Fruit fly (Drosophila melanogaster) whole organism, embryonic: ENCODE measurements around the gene CG14252.

ENCODE experiments used
- BEAF-32 ChIP-seq: fragments of 200-800 bp; sonication (Bioruptor generic); optimal IDR thresholded peaks from 3 replicates; lab custom pipeline; 2017; ENCODE audit warnings: missing biosample characterization, missing genetic modification characterization, mild to moderate bottlenecking, moderate library complexity, missing genetic modification reagents
- CG10654 ChIP-seq: fragments of 200-800 bp; sonication (Bioruptor generic); optimal IDR thresholded peaks from 2 replicates; lab custom pipeline; 2016; ENCODE audit warnings: missing biosample characterization, missing genetic modification characterization
- CG10959 ChIP-seq: fragments of 200-800 bp; sonication (Bioruptor generic); IDR thresholded peaks from 2 replicates; pipeline ENCODE4 v1.3.6; 2022; ENCODE audit warnings: missing biosample characterization, missing genetic modification characterization
- CG11695 ChIP-seq: fragments of 200-800 bp; sonication (Bioruptor generic); IDR thresholded peaks from 3 replicates; pipeline ENCODE4 v1.3.6; 2022; ENCODE audit warnings: missing biosample characterization, missing genetic modification characterization
- CG12104 ChIP-seq: fragments of 200-800 bp; sonication (Bioruptor generic); optimal IDR thresholded peaks from 3 replicates; lab custom pipeline; 2016; ENCODE audit warnings: missing biosample characterization, missing genetic modification characterization
- CG12219 ChIP-seq: fragments of 200-800 bp; sonication (Bioruptor generic); optimal IDR thresholded peaks from 3 replicates; lab custom pipeline; 2018; ENCODE audit warnings: missing biosample characterization, mild to moderate bottlenecking, missing genetic modification characterization
- CG13296 ChIP-seq: fragments of 200-800 bp; sonication (Bioruptor generic); optimal IDR thresholded peaks from 3 replicates; lab custom pipeline; 2018; ENCODE audit warnings: missing biosample characterization, mild to moderate bottlenecking, missing genetic modification characterization
- CG13775 ChIP-seq: fragments of 200-800 bp; sonication (Bioruptor generic); optimal IDR thresholded peaks from 3 replicates; lab custom pipeline; 2017; ENCODE audit warnings: missing biosample characterization, mild to moderate bottlenecking, missing genetic modification characterization
- CG15479 ChIP-seq: fragments of 200-800 bp; sonication (Bioruptor generic); optimal IDR thresholded peaks from 3 replicates; lab custom pipeline; 2019; ENCODE audit warnings: missing biosample characterization, mild to moderate bottlenecking, missing genetic modification characterization, moderate library complexity
- CG16779 ChIP-seq: fragments of 200-800 bp; sonication (Bioruptor generic); IDR thresholded peaks from 2 replicates; pipeline ENCODE4 v1.3.6; 2022; ENCODE audit warnings: missing biosample characterization, missing genetic modification characterization
- CG17385 ChIP-seq: fragments of 200-800 bp; sonication (Bioruptor generic); optimal IDR thresholded peaks from 3 replicates; lab custom pipeline; 2018; ENCODE audit warnings: missing biosample characterization, mild to moderate bottlenecking, missing genetic modification characterization
- CG32772 ChIP-seq: fragments of 200-800 bp; sonication (Bioruptor generic); IDR thresholded peaks from 2 replicates; pipeline ENCODE4 v1.3.6; 2022; ENCODE audit warnings: missing biosample characterization, missing genetic modification characterization
- CG3281 ChIP-seq: fragments of 200-800 bp; sonication (Bioruptor generic); optimal IDR thresholded peaks from 3 replicates; lab custom pipeline; 2017; ENCODE audit warnings: missing biosample characterization, mild to moderate bottlenecking, missing genetic modification characterization
- CG3838 ChIP-seq: fragments of 200-800 bp; sonication (Bioruptor generic); optimal IDR thresholded peaks from 3 replicates; lab custom pipeline; 2016; ENCODE audit warnings: missing biosample characterization, missing genetic modification characterization
- CG6683 ChIP-seq: fragments of 200-800 bp; sonication (Bioruptor generic); optimal IDR thresholded peaks from 2 replicates; lab custom pipeline; 2017; ENCODE audit warnings: missing biosample characterization, mild to moderate bottlenecking, missing genetic modification characterization, missing genetic modification reagents
- CG7839 ChIP-seq: fragments of 200-800 bp; sonication (Bioruptor generic); optimal IDR thresholded peaks from 3 replicates; lab custom pipeline; 2018; ENCODE audit warnings: missing biosample characterization, mild to moderate bottlenecking, missing genetic modification characterization, moderate library complexity
- CG9932 ChIP-seq: fragments of 200-800 bp; sonication (Bioruptor generic); IDR thresholded peaks from 2 replicates; pipeline ENCODE4 v1.3.6; 2022; ENCODE audit warnings: missing biosample characterization, missing genetic modification characterization
- Chrac-16 ChIP-seq: fragments of 200-800 bp; sonication (Bioruptor generic); optimal IDR thresholded peaks from 3 replicates; lab custom pipeline; 2016; ENCODE audit warnings: missing biosample characterization, missing genetic modification characterization
- Deaf1 ChIP-seq: fragments of 200-800 bp; optimal IDR thresholded peaks from 3 replicates; lab custom pipeline; 2019; ENCODE audit warnings: missing biosample characterization, mild to moderate bottlenecking, missing genetic modification characterization, moderate library complexity
- Doc2 ChIP-seq: fragments of 200-800 bp; sonication (Bioruptor generic); IDR thresholded peaks from 2 replicates; pipeline ENCODE4 v1.3.6; 2022; ENCODE audit warnings: missing biosample characterization, missing genetic modification characterization
- Doc3 ChIP-seq: fragments of 200-800 bp; sonication (Bioruptor generic); IDR thresholded peaks from 3 replicates; pipeline ENCODE4 v1.3.6; 2022; ENCODE audit warnings: missing biosample characterization, missing genetic modification characterization; ENCODE audit not compliant: partially characterized antibody
- Elba2 ChIP-seq: fragments of 200-800 bp; sonication (Bioruptor generic); optimal IDR thresholded peaks from 3 replicates; lab custom pipeline; 2016; ENCODE audit warnings: missing biosample characterization, missing genetic modification characterization
- GATAe ChIP-seq: fragments of 200-800 bp; sonication (Bioruptor generic); conservative IDR thresholded peaks from 2 replicates; pipeline ENCODE4 v1.3.6; 2022; ENCODE audit warnings: missing biosample characterization, missing genetic modification characterization
- HHEX ChIP-seq: fragments of 200-800 bp; sonication (Bioruptor generic); optimal IDR thresholded peaks from 3 replicates; lab custom pipeline; 2017; ENCODE audit warnings: missing biosample characterization, mild to moderate bottlenecking, missing genetic modification characterization, missing genetic modification reagents
- Hand ChIP-seq: fragments of 200-800 bp; sonication (Bioruptor generic); optimal IDR thresholded peaks from 2 replicates; lab custom pipeline; 2017; ENCODE audit warnings: mild to moderate bottlenecking, missing biosample characterization, missing genetic modification reagents, missing genetic modification characterization
- Spps ChIP-seq: fragments of 200-800 bp; sonication (Bioruptor generic); optimal IDR thresholded peaks from 2 replicates; lab custom pipeline; 2018; ENCODE audit warnings: missing biosample characterization, mild to moderate bottlenecking, missing genetic modification characterization
- cg ChIP-seq: fragments of 200-800 bp; sonication (Bioruptor generic); optimal IDR thresholded peaks from 3 replicates; lab custom pipeline; 2019; ENCODE audit warnings: missing biosample characterization, mild to moderate bottlenecking, missing genetic modification characterization, moderate library complexity
- chif ChIP-seq, 2 experiments: fragments of 200-800 bp; sonication (Bioruptor generic); optimal IDR thresholded peaks; 3 replicates each; lab custom pipeline; 2016; ENCODE audit warnings: missing biosample characterization in 2 of 2, missing genetic modification characterization in 2 of 2
- chm ChIP-seq: fragments of 200-800 bp; sonication (Bioruptor generic); IDR thresholded peaks from 2 replicates; pipeline ENCODE4 v1.3.6; 2022; ENCODE audit warnings: missing biosample characterization, missing genetic modification characterization
- fd102C ChIP-seq: fragments of 200-800 bp; sonication (Bioruptor generic); optimal IDR thresholded peaks from 2 replicates; lab custom pipeline; 2018; ENCODE audit warnings: missing biosample characterization, mild to moderate bottlenecking, missing genetic modification characterization, moderate library complexity
- fd96Cb ChIP-seq: fragments of 200-800 bp; sonication (Bioruptor generic); optimal IDR thresholded peaks from 2 replicates; lab custom pipeline; 2018; ENCODE audit warnings: missing biosample characterization, mild to moderate bottlenecking, missing genetic modification characterization, moderate library complexity
- gsb-n ChIP-seq: fragments of 200-800 bp; sonication (Bioruptor generic); optimal IDR thresholded peaks from 3 replicates; lab custom pipeline; 2018; ENCODE audit warnings: missing biosample characterization, mild to moderate bottlenecking, missing genetic modification characterization
- ham ChIP-seq: fragments of 200-800 bp; sonication (Bioruptor generic); IDR thresholded peaks from 2 replicates; pipeline ENCODE4 v1.3.6; 2022; ENCODE audit warnings: missing biosample characterization, missing genetic modification characterization
- hkb ChIP-seq, 2 experiments: fragments of 200-800 bp in 1 of 2; fragments of >200 bp in 1 of 2; sonication (Bioruptor generic) in 1 of 2; IDR thresholded peaks in 1 of 2; optimal IDR thresholded peaks in 1 of 2; 2 replicates each; pipeline versions ENCODE4 v1.3.6 to Lab custom; 2017 to 2022; ENCODE audit warnings: missing biosample characterization in 1 of 2, missing genetic modification characterization in 1 of 2
- hth ChIP-seq: fragments of >200 bp; optimal IDR thresholded peaks from 2 replicates; lab custom pipeline; 2017; ENCODE audit warnings: inconsistent platforms
- ind ChIP-seq: fragments of 200-800 bp; sonication (Bioruptor generic); optimal IDR thresholded peaks from 3 replicates; lab custom pipeline; 2016; ENCODE audit warnings: missing biosample characterization, missing genetic modification characterization
- jigr1 ChIP-seq: fragments of 200-800 bp; sonication (Bioruptor generic); IDR thresholded peaks from 3 replicates; pipeline ENCODE4 v1.3.6; 2022; ENCODE audit warnings: missing biosample characterization, missing genetic modification characterization
- lov ChIP-seq, 2 experiments: fragments of 200-800 bp in 1 of 2; fragments of >200 bp in 1 of 2; sonication (Bioruptor generic) in 1 of 2; IDR thresholded peaks in 1 of 2; optimal IDR thresholded peaks in 1 of 2; 2 replicates in 1 of 2; 3 replicates in 1 of 2; pipeline versions ENCODE4 v1.3.6 to Lab custom; 2017 to 2022; ENCODE audit warnings: missing biosample characterization in 1 of 2, missing genetic modification characterization in 1 of 2
- nerfin-2 ChIP-seq: fragments of 200-800 bp; sonication (Bioruptor generic); IDR thresholded peaks from 2 replicates; pipeline ENCODE4 v1.3.6; 2022; ENCODE audit warnings: missing biosample characterization, missing genetic modification characterization; ENCODE audit not compliant: partially characterized antibody
- nom ChIP-seq: fragments of 200-800 bp; sonication (Bioruptor generic); optimal IDR thresholded peaks from 2 replicates; lab custom pipeline; 2017; ENCODE audit warnings: missing biosample characterization, missing genetic modification characterization, mild to moderate bottlenecking, moderate library complexity, missing genetic modification reagents
- pnt ChIP-seq: fragments of 200-800 bp; sonication (Bioruptor generic); optimal IDR thresholded peaks from 3 replicates; lab custom pipeline; 2016; ENCODE audit warnings: missing biosample characterization, missing genetic modification characterization
- sc ChIP-seq, 3 experiments: fragments of >200 bp in 2 of 3; fragments of 200-800 bp in 1 of 3; sonication (Bioruptor generic) in 1 of 3; optimal IDR thresholded peaks; 2 replicates in 2 of 3; 3 replicates in 1 of 3; lab custom pipeline; 2017; ENCODE audit warnings: mild to moderate bottlenecking in 1 of 3, missing biosample characterization in 1 of 3, missing genetic modification characterization in 1 of 3, missing genetic modification reagents in 1 of 3
- shn ChIP-seq: fragments of 200-800 bp; sonication (Bioruptor generic); optimal IDR thresholded peaks from 3 replicates; lab custom pipeline; 2016; ENCODE audit warnings: missing biosample characterization, missing genetic modification characterization
- stwl ChIP-seq: fragments of 200-800 bp; sonication (Bioruptor generic); optimal IDR thresholded peaks from 3 replicates; lab custom pipeline; 2018; ENCODE audit warnings: missing biosample characterization, mild to moderate bottlenecking, missing genetic modification characterization, moderate library complexity
- tin ChIP-seq: fragments of 200-800 bp; sonication (Bioruptor generic); optimal IDR thresholded peaks from 3 replicates; lab custom pipeline; 2016; ENCODE audit warnings: missing biosample characterization, missing genetic modification characterization
- trh ChIP-seq: fragments of 200-800 bp; sonication (Bioruptor generic); optimal IDR thresholded peaks from 2 replicates; lab custom pipeline; 2016; ENCODE audit warnings: missing biosample characterization, missing genetic modification characterization
- vnd ChIP-seq: fragments of 200-800 bp; sonication (Bioruptor generic); IDR thresholded peaks from 3 replicates; pipeline ENCODE4 v1.3.6; 2022; ENCODE audit warnings: missing biosample characterization, missing genetic modification characterization; ENCODE audit not compliant: partially characterized antibody
- vvl ChIP-seq: fragments of 200-800 bp; sonication (Bioruptor generic); IDR thresholded peaks from 2 replicates; pipeline ENCODE4 v1.3.6; 2022; ENCODE audit warnings: missing biosample characterization, missing genetic modification characterization
- yki ChIP-seq: fragments of >200 bp; optimal IDR thresholded peaks from 3 replicates; lab custom pipeline; 2018
- zen ChIP-seq: fragments of 200-800 bp; sonication (Bioruptor generic); optimal IDR thresholded peaks from 3 replicates; lab custom pipeline; 2018; ENCODE audit warnings: missing biosample characterization, mild to moderate bottlenecking, missing genetic modification characterization, moderate library complexity

Gene CG14252

DNA sequence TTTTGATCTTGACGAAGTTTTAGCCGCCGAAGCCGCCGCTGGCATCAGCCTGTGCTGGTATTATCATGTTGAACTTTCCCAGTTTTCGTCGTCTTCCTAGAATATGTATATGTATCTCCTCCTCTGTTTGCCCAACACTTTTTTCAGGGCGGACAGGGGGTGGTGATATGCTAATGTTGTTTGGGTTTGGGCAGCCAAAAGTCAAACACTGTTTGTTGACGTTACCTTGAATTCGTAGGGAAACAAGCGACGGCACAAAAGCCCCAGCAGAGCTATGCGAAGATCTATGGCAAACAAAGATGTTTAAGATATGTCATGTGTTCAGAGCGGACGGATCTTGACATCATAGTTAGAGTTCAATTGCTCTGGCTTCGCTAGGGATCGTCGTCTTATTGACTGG is 36.6 kb upstream of the CG14252 start (continued):
- TF ChIP-seq lov (optimal IDR thresholded peaks at IDR 0.05; lab: Kevin White, UChicago) = no peak
- TF ChIP-seq lov (GFP tag; IDR thresholded peaks at IDR 0.05; lab: Robert Waterston, UW) = 0 out of 3 replicates have a peak, but pooled peaks have one; percentile 6
- TF ChIP-seq CG6683 = no peak
- peak; percentile 31 for TF ChIP-seq HHEX (GFP tag; lab: Kevin White, UChicago)
- TF ChIP-seq CG13775 (GFP tag; lab: Kevin White, UChicago) = no peak
- TF ChIP-seq CG3281 (GFP tag; lab: Kevin White, UChicago) = no peak
- TF ChIP-seq BEAF-32 (GFP tag; lab: Kevin White, UChicago) = no peak
- no peak for TF ChIP-seq vnd (GFP tag; lab: Robert Waterston, UW)
- no peak for TF ChIP-seq CG16779 (GFP tag; lab: Robert Waterston, UW)
- TF ChIP-seq vvl = peak; percentile 44
- TF ChIP-seq hkb (optimal IDR thresholded peaks at IDR 0.05; lab: Kevin White, UChicago) = no peak
- 0 out of 2 replicates have a peak, but pooled peaks have one; percentile 24 for TF ChIP-seq hkb (GFP tag; IDR thresholded peaks at IDR 0.05; lab: Robert Waterston, UW)
- no peak for TF ChIP-seq CG12104 (GFP tag; lab: Kevin White, UChicago)
- TF ChIP-seq CG9932 (GFP tag; lab: Robert Waterston, UW) = no peak
- TF ChIP-seq Spps (tag; lab: Kevin White, UChicago) = no peak
- no peak for TF ChIP-seq CG3838 (GFP tag; lab: Kevin White, UChicago)
- TF ChIP-seq Doc3 = no peak
- no peak for TF ChIP-seq yki (lab: Kevin White, UChicago)
- no peak for TF ChIP-seq GATAe (GFP tag; lab: Robert Waterston, UW)
- TF ChIP-seq CG11695 = 0 out of 3 replicates have a peak, but pooled peaks have one; percentile 37
- peak; percentile 19 for TF ChIP-seq CG13296
- no peak for TF ChIP-seq nom
- no peak for TF ChIP-seq chm (GFP tag; lab: Robert Waterston, UW)
- TF ChIP-seq Hand (GFP tag; lab: Kevin White, UChicago) = no peak
- no peak for TF ChIP-seq CG12219 (GFP tag; lab: Kevin White, UChicago)
- no peak for TF ChIP-seq nerfin-2 (GFP tag; lab: Robert Waterston, UW)
- TF ChIP-seq sc (optimal IDR thresholded peaks at IDR 0.05; lab: Kevin White, UChicago) = no peak
- TF ChIP-seq sc (GFP tag; optimal IDR thresholded peaks at IDR 0.05; lab: Kevin White, UChicago) = no peak
- no peak for TF ChIP-seq trh (GFP tag; lab: Kevin White, UChicago)
- no peak for TF ChIP-seq Doc2
- no peak for TF ChIP-seq tin
- no peak for TF ChIP-seq shn (GFP tag; lab: Kevin White, UChicago)
- TF ChIP-seq CG15479 = no peak
- TF ChIP-seq ind (GFP tag; lab: Kevin White, UChicago) = no peak
- no peak for TF ChIP-seq chif (GFP tag; optimal IDR thresholded peaks at IDR 0.05; lab: Kevin White, UChicago)
- TF ChIP-seq CG32772 (GFP tag; lab: Robert Waterston, UW) = no peak
- TF ChIP-seq Deaf1 (tag; lab: Kevin White, UChicago) = no peak
- TF ChIP-seq fd102C (GFP tag; lab: Kevin White, UChicago) = no peak
- TF ChIP-seq ham (GFP tag; lab: Robert Waterston, UW) = no peak
- no peak for TF ChIP-seq cg (GFP tag; lab: Kevin White, UChicago)
- TF ChIP-seq CG10959 (GFP tag; lab: Robert Waterston, UW) = no peak
- TF ChIP-seq Chrac-16 = no peak
- no peak for TF ChIP-seq hth (lab: Kevin White, UChicago)
- TF ChIP-seq gsb-n (tag; lab: Kevin White, UChicago) = no peak
- TF ChIP-seq CG7839 (tag; lab: Kevin White, UChicago) = no peak
- TF ChIP-seq Elba2 (GFP tag; lab: Kevin White, UChicago) = no peak
- TF ChIP-seq CG17385 (GFP tag; lab: Kevin White, UChicago) = peak; percentile 10
- TF ChIP-seq stwl = no peak
- no peak for TF ChIP-seq jigr1 (GFP tag; lab: Robert Waterston, UW)
- no peak for TF ChIP-seq pnt (GFP tag; lab: Kevin White, UChicago)
- TF ChIP-seq zen (tag; lab: Kevin White, UChicago) = no peak
- no peak for TF ChIP-seq fd96Cb (tag; lab: Kevin White, UChicago)
- no peak for TF ChIP-seq CG10654 (GFP tag; lab: Kevin White, UChicago)
